Worm (Caenorhabditis elegans) whole organism, late embryonic: ENCODE results near the gene T16G12.1.

ENCODE experiments used
- K02D7.2 ChIP-seq: sonication (generic microtip); optimal IDR thresholded peaks from 2 replicates; lab custom pipeline; 2017; ENCODE audit warnings: mild to moderate bottlenecking, missing genetic modification characterization, missing compliant biosample characterization
- Y22D7AL.16 ChIP-seq: sonication (generic microtip); optimal IDR thresholded peaks from 2 replicates; lab custom pipeline; 2016; ENCODE audit warnings: missing genetic modification characterization, missing compliant biosample characterization
- ahr-1 ChIP-seq: sonication (generic microtip); optimal IDR thresholded peaks from 2 replicates; lab custom pipeline; 2016; ENCODE audit warnings: missing genetic modification characterization, missing compliant biosample characterization
- ceh-6 ChIP-seq: fragments of 200-800 bp; sonication (Bioruptor generic); optimal IDR thresholded peaks from 2 replicates; lab custom pipeline; 2018; ENCODE audit warnings: mild to moderate bottlenecking, missing genetic modification characterization, missing compliant biosample characterization
- fkh-10 ChIP-seq: fragments of 150-350 bp; optimal IDR thresholded peaks from 2 replicates; lab custom pipeline; 2014; ENCODE audit warnings: missing biosample characterization, missing genetic modification reagents, missing genetic modification characterization
- lin-11 ChIP-seq: fragments of 200-800 bp; sonication (Bioruptor generic); optimal IDR thresholded peaks from 2 replicates; lab custom pipeline; 2018; ENCODE audit warnings: mild to moderate bottlenecking, missing genetic modification characterization, missing compliant biosample characterization
- madf-2 ChIP-seq: sonication (generic microtip); optimal IDR thresholded peaks from 2 replicates; lab custom pipeline; 2017; ENCODE audit warnings: missing genetic modification characterization, missing compliant biosample characterization
- pha-2 ChIP-seq: sonication (generic microtip); optimal IDR thresholded peaks from 2 replicates; lab custom pipeline; 2017; ENCODE audit warnings: mild to moderate bottlenecking, missing genetic modification characterization, missing compliant biosample characterization
- ref-2 ChIP-seq: sonication (generic microtip); optimal IDR thresholded peaks from 2 replicates; lab custom pipeline; 2016; ENCODE audit warnings: missing genetic modification characterization, missing compliant biosample characterization
- sox-4 ChIP-seq: sonication (generic microtip); optimal IDR thresholded peaks from 2 replicates; lab custom pipeline; 2017; ENCODE audit warnings: mild to moderate bottlenecking, missing genetic modification characterization, inconsistent platforms, missing compliant biosample characterization
- unc-86 ChIP-seq: sonication (generic microtip); optimal IDR thresholded peaks from 2 replicates; lab custom pipeline; 2016; ENCODE audit warnings: missing genetic modification characterization, missing compliant biosample characterization

- no peak for TF ChIP-seq Y22D7AL.16 (tag; lab: Kevin White, UChicago)
- no peak for TF ChIP-seq fkh-10 (GFP tag; lab: Kevin White, UChicago)
- TF ChIP-seq ref-2 (tag; lab: Kevin White, UChicago): no peak
- TF ChIP-seq ahr-1 (tag; lab: Kevin White, UChicago): no peak
- TF ChIP-seq ceh-6 (GFP tag; lab: Kevin White, UChicago): no peak
- TF ChIP-seq K02D7.2 (tag; lab: Kevin White, UChicago): no peak
- TF ChIP-seq sox-4 (tag; lab: Kevin White, UChicago): no peak
- TF ChIP-seq unc-86 (tag; lab: Kevin White, UChicago): no peak
- no peak for TF ChIP-seq madf-2 (tag; lab: Kevin White, UChicago)
- TF ChIP-seq lin-11 (tag; lab: Kevin White, UChicago): no peak
- TF ChIP-seq pha-2 (tag; lab: Kevin White, UChicago): no peak
These were observed 9.3 kb upstream of the T16G12.1 start, which contains the start of gene T16G12.8 for ce11 chrIII:10059002-10059401.
